Worm (Caenorhabditis elegans): ENCODE measurements around the gene ZK669.5.

ce11 chrII:7958544-7958943 is 11.9 kb upstream of the ZK669.5 start, which contains the start of gene C04H4.1:
- TF ChIP-seq him-1 (tag; optimal IDR thresholded peaks at IDR 0.05) (no peak), W03F9.2 (tag; optimal IDR thresholded peaks at IDR 0.05) (no peak)
